Worm (Caenorhabditis elegans) whole organism, L1 larva: ENCODE results near the gene set-14.

Experiments
- blmp-1 ChIP-seq: fragments of 150-350 bp; optimal IDR thresholded peaks from 2 replicates; lab custom pipeline; 2014; ENCODE audit warnings: missing biosample characterization, missing genetic modification characterization
- ceh-82 ChIP-seq, 3 experiments: fragments of 150-350 bp in 1 of 3; sonication (generic microtip) in 2 of 3; optimal IDR thresholded peaks; 2 replicates each; lab custom pipeline; 2014 to 2017; ENCODE audit warnings: missing biosample characterization in 3 of 3, missing genetic modification characterization in 3 of 3
- dpl-1 ChIP-seq, 3 experiments: fragments of 150-350 bp in 2 of 3; sonication (generic microtip) in 1 of 3; optimal IDR thresholded peaks; 2 replicates each; lab custom pipeline; 2014 to 2017; ENCODE audit warnings: missing biosample characterization in 3 of 3, missing genetic modification characterization in 3 of 3, missing genetic modification reagents in 3 of 3
- elt-3 ChIP-seq, 6 experiments: fragments of 150-350 bp in 1 of 6; sonication (generic microtip); optimal IDR thresholded peaks; 2 replicates each; lab custom pipeline; 2017 to 2018; ENCODE audit warnings: missing biosample characterization in 6 of 6, missing genetic modification characterization in 6 of 6, inconsistent platforms in 1 of 6
- fkh-10 ChIP-seq: sonication (generic microtip); optimal IDR thresholded peaks from 2 replicates; lab custom pipeline; 2017; ENCODE audit warnings: missing biosample characterization, missing genetic modification reagents, missing genetic modification characterization
- lin-39 ChIP-seq: fragments of 150-350 bp; optimal IDR thresholded peaks from 2 replicates; lab custom pipeline; 2014; ENCODE audit warnings: missing biosample characterization, missing genetic modification reagents, missing genetic modification characterization
- nhr-237 ChIP-seq: fragments of 150-350 bp; optimal IDR thresholded peaks from 2 replicates; lab custom pipeline; 2014; ENCODE audit warnings: missing biosample characterization, missing genetic modification characterization
- nhr-28 ChIP-seq: fragments of 150-350 bp; optimal IDR thresholded peaks from 2 replicates; lab custom pipeline; 2014; ENCODE audit warnings: missing biosample characterization, missing genetic modification characterization
- nhr-76 ChIP-seq: sonication (generic microtip); optimal IDR thresholded peaks from 2 replicates; lab custom pipeline; 2017; ENCODE audit warnings: missing biosample characterization, missing genetic modification characterization
- nhr-84 ChIP-seq: sonication (generic microtip); optimal IDR thresholded peaks from 2 replicates; lab custom pipeline; 2017; ENCODE audit warnings: missing biosample characterization, missing genetic modification characterization
- snu-23 ChIP-seq: sonication (generic microtip); optimal IDR thresholded peaks from 2 replicates; lab custom pipeline; 2016; ENCODE audit warnings: missing genetic modification characterization, missing compliant biosample characterization
- zip-4 ChIP-seq: fragments of 200-800 bp; sonication (Bioruptor generic); optimal IDR thresholded peaks from 2 replicates; lab custom pipeline; 2018; ENCODE audit warnings: mild to moderate bottlenecking, missing genetic modification characterization, moderate library complexity, missing compliant biosample characterization

DNA sequence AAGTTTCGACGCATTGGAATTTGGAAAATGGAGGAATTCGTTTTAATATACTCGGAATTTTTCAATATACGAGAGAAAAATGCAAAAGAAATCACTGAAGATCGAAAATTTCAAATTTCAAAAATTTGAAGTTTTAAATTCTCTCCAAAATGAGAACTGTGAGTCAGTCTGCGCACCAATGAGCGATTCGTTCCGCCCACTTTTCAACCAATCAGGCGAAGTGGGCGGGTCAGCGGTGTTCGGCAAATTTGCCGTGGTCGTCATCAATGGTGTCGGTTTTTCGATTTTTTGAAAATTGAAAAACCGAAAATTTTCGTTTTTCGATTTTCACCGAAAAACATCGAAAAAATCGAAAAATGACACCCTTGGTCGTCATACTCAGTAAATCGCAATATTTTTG is 42.5 kb upstream of the set-14 start:
- TF ChIP-seq lin-39 (tag; lab: Kevin White, UChicago) (no peak), nhr-84 (tag; lab: Kevin White, UChicago) (no peak), nhr-237 (tag; lab: Kevin White, UChicago) (no peak), ceh-82 (tag; optimal IDR thresholded peaks at IDR 0.05; lab: Kevin White, UChicago) (no peak), nhr-76 (tag; lab: Kevin White, UChicago) (no peak), elt-3 (tag; optimal IDR thresholded peaks at IDR 0.05; lab: Kevin White, UChicago) (no peak), fkh-10 (GFP tag; lab: Kevin White, UChicago) (no peak), nhr-28 (tag; lab: Kevin White, UChicago) (no peak), snu-23 (no peak), zip-4 (GFP tag; lab: Kevin White, UChicago) (no peak), dpl-1 (GFP tag; optimal IDR thresholded peaks at IDR 0.05; lab: Kevin White, UChicago) (no peak), blmp-1 (no peak)
